Worm (Caenorhabditis elegans) whole organism, L1 larva: Measurements from ENCODE around the gene F35B12.9.

Experiments used
- C16A3.4 ChIP-seq: fragments of 150-350 bp; optimal IDR thresholded peaks from 2 replicates; lab custom pipeline; 2014; ENCODE audit warnings: missing biosample characterization, missing genetic modification characterization
- F16B12.6 ChIP-seq: fragments of 150-350 bp; optimal IDR thresholded peaks from 2 replicates; lab custom pipeline; 2014; ENCODE audit warnings: missing biosample characterization, missing genetic modification characterization
- aha-1 ChIP-seq: fragments of 150-350 bp; optimal IDR thresholded peaks from 2 replicates; lab custom pipeline; 2014; ENCODE audit warnings: missing biosample characterization, missing genetic modification characterization
- aly-2 ChIP-seq: fragments of 150-350 bp; optimal IDR thresholded peaks from 2 replicates; lab custom pipeline; 2014; ENCODE audit warnings: missing biosample characterization, missing genetic modification characterization
- ama-1 ChIP-seq: fragments of 150-350 bp; optimal IDR thresholded peaks from 2 replicates; lab custom pipeline; 2014
- ceh-88 ChIP-seq: fragments of 200-800 bp; sonication (Bioruptor generic); IDR thresholded peaks from 2 replicates; pipeline ENCODE4 v1.3.6; 2022; ENCODE audit warnings: missing genetic modification characterization, missing compliant biosample characterization
- ces-1 ChIP-seq: fragments of 150-350 bp; optimal IDR thresholded peaks from 2 replicates; lab custom pipeline; 2014; ENCODE audit warnings: missing biosample characterization, missing genetic modification reagents, missing genetic modification characterization
- dpl-1 ChIP-seq, 3 experiments: fragments of 150-350 bp in 2 of 3; sonication (generic microtip) in 1 of 3; optimal IDR thresholded peaks; 2 replicates each; lab custom pipeline; 2014 to 2017; ENCODE audit warnings: missing biosample characterization in 3 of 3, missing genetic modification characterization in 3 of 3, missing genetic modification reagents in 3 of 3
- efl-1 ChIP-seq, 4 experiments: fragments of 150-350 bp; optimal IDR thresholded peaks in 3 of 4; peaks in 1 of 4; 1 replicate in 1 of 4; 2 replicates in 3 of 4; lab custom pipeline; 2014; ENCODE audit warnings: missing biosample characterization in 2 of 4, missing genetic modification characterization in 2 of 4, missing genetic modification reagents in 2 of 4
- efl-3 ChIP-seq: fragments of 200-800 bp; sonication (Bioruptor generic); optimal IDR thresholded peaks from 2 replicates; lab custom pipeline; 2018; ENCODE audit warnings: mild to moderate bottlenecking, missing genetic modification characterization, missing compliant biosample characterization
- egl-13 ChIP-seq: sonication (generic microtip); optimal IDR thresholded peaks from 2 replicates; lab custom pipeline; 2016; ENCODE audit warnings: missing genotype, missing genetic modification reagents, missing genetic modification characterization, missing compliant biosample characterization
- egl-27 ChIP-seq, 2 experiments: fragments of 150-350 bp in 1 of 2; sonication (generic microtip); optimal IDR thresholded peaks; 3 replicates each; lab custom pipeline; 2017 to 2018; ENCODE audit warnings: missing biosample characterization in 2 of 2, missing genetic modification characterization in 2 of 2, missing genetic modification reagents in 2 of 2
- elt-3 ChIP-seq, 6 experiments: fragments of 150-350 bp in 1 of 6; sonication (generic microtip); optimal IDR thresholded peaks; 2 replicates each; lab custom pipeline; 2017 to 2018; ENCODE audit warnings: missing biosample characterization in 6 of 6, missing genetic modification characterization in 6 of 6, inconsistent platforms in 1 of 6
- ets-5 ChIP-seq: fragments of 200-800 bp; sonication (Bioruptor generic); IDR thresholded peaks from 2 replicates; pipeline ENCODE4 v1.3.6; 2022; ENCODE audit warnings: missing genetic modification characterization, missing compliant biosample characterization
- fkh-10 ChIP-seq: sonication (generic microtip); optimal IDR thresholded peaks from 2 replicates; lab custom pipeline; 2017; ENCODE audit warnings: missing biosample characterization, missing genetic modification reagents, missing genetic modification characterization
- fkh-4 ChIP-seq: sonication (generic microtip); optimal IDR thresholded peaks from 2 replicates; lab custom pipeline; 2016; ENCODE audit warnings: missing compliant biosample characterization, missing genetic modification characterization, borderline replicate concordance
- fkh-8 ChIP-seq: sonication (generic microtip); optimal IDR thresholded peaks from 2 replicates; lab custom pipeline; 2016; ENCODE audit warnings: mild to moderate bottlenecking, missing genetic modification characterization, missing compliant biosample characterization
- fos-1 ChIP-seq: fragments of 150-350 bp; optimal IDR thresholded peaks from 2 replicates; lab custom pipeline; 2014; ENCODE audit warnings: missing biosample characterization, missing genetic modification characterization
- grh-1 ChIP-seq: fragments of 200-800 bp; sonication (Bioruptor generic); IDR thresholded peaks from 2 replicates; pipeline ENCODE4 v1.3.6; 2022; ENCODE audit warnings: missing genetic modification reagents, missing genetic modification characterization, missing compliant biosample characterization
- hlh-4 ChIP-seq: sonication (generic microtip); optimal IDR thresholded peaks from 2 replicates; lab custom pipeline; 2016; ENCODE audit warnings: mild to moderate bottlenecking, missing genetic modification characterization, missing compliant biosample characterization
- hpl-2 ChIP-seq: fragments of 150-350 bp; optimal IDR thresholded peaks from 2 replicates; lab custom pipeline; 2014; ENCODE audit warnings: missing biosample characterization, missing genetic modification reagents, missing genetic modification characterization
- isw-1 ChIP-seq: fragments of 200-800 bp; sonication (Bioruptor generic); IDR thresholded peaks from 2 replicates; pipeline ENCODE4 v1.3.6; 2022; ENCODE audit warnings: missing genetic modification characterization, missing compliant biosample characterization
- lin-13 ChIP-seq: fragments of 150-350 bp; optimal IDR thresholded peaks from 2 replicates; lab custom pipeline; 2014; ENCODE audit warnings: missing biosample characterization, missing genetic modification reagents, missing genetic modification characterization
- lin-14 ChIP-seq: fragments of 200-800 bp; sonication (Bioruptor generic); optimal IDR thresholded peaks from 2 replicates; lab custom pipeline; 2018; ENCODE audit warnings: mild to moderate bottlenecking, missing genetic modification characterization, moderate library complexity, missing compliant biosample characterization
- lin-15B ChIP-seq: fragments of 150-350 bp; sonication (generic microtip); optimal IDR thresholded peaks from 3 replicates; lab custom pipeline; 2014; ENCODE audit warnings: missing biosample characterization, missing genetic modification characterization
- lin-35 ChIP-seq, 2 experiments: fragments of 150-350 bp; optimal IDR thresholded peaks; 2 replicates each; lab custom pipeline; 2014; ENCODE audit warnings: missing biosample characterization in 2 of 2, missing genetic modification characterization in 2 of 2, missing genetic modification reagents in 2 of 2
- lir-3 ChIP-seq: sonication (generic microtip); optimal IDR thresholded peaks from 2 replicates; lab custom pipeline; 2016; ENCODE audit warnings: mild to moderate bottlenecking, missing genetic modification characterization, moderate library complexity, missing compliant biosample characterization; ENCODE audit not compliant: poor library complexity
- lsy-2 ChIP-seq, 2 experiments: fragments of 150-350 bp; optimal IDR thresholded peaks; 2 replicates each; lab custom pipeline; 2014; ENCODE audit warnings: missing biosample characterization in 2 of 2, missing genetic modification characterization in 2 of 2
- mab-9 ChIP-seq: fragments of 200-800 bp; sonication (Bioruptor generic); IDR thresholded peaks from 2 replicates; pipeline ENCODE4 v1.3.6; 2022; ENCODE audit warnings: missing genetic modification reagents, missing genetic modification characterization, missing compliant biosample characterization
- mep-1 ChIP-seq: fragments of 150-350 bp; optimal IDR thresholded peaks from 2 replicates; lab custom pipeline; 2014; ENCODE audit warnings: missing biosample characterization, missing genetic modification characterization
- nhr-19 ChIP-seq: fragments of 200-800 bp; sonication (Bioruptor generic); conservative IDR thresholded peaks from 2 replicates; pipeline ENCODE4 v1.3.6; 2022; ENCODE audit warnings: missing genetic modification characterization, missing compliant biosample characterization
- nhr-20 ChIP-seq: sonication (generic microtip); optimal IDR thresholded peaks from 2 replicates; lab custom pipeline; 2016; ENCODE audit warnings: mild to moderate bottlenecking, missing genetic modification characterization, missing compliant biosample characterization
- nhr-237 ChIP-seq: fragments of 150-350 bp; optimal IDR thresholded peaks from 2 replicates; lab custom pipeline; 2014; ENCODE audit warnings: missing biosample characterization, missing genetic modification characterization
- nhr-47 ChIP-seq: sonication (generic microtip); optimal IDR thresholded peaks from 2 replicates; lab custom pipeline; 2016; ENCODE audit warnings: mild to moderate bottlenecking, missing genetic modification characterization, moderate library complexity, missing compliant biosample characterization
- nhr-71 ChIP-seq: sonication (generic microtip); optimal IDR thresholded peaks from 2 replicates; lab custom pipeline; 2016; ENCODE audit warnings: mild to moderate bottlenecking, missing genetic modification characterization, moderate library complexity, missing compliant biosample characterization
- nhr-77 ChIP-seq: fragments of 150-350 bp; optimal IDR thresholded peaks from 2 replicates; lab custom pipeline; 2014; ENCODE audit warnings: missing biosample characterization, missing genetic modification characterization
- nhr-85 ChIP-seq: sonication (generic microtip); peaks from one replicate; lab custom pipeline; 2016; ENCODE audit warnings: missing genetic modification characterization, inconsistent platforms, missing compliant biosample characterization
- nhr-90 ChIP-seq: sonication (generic microtip); optimal IDR thresholded peaks from 2 replicates; lab custom pipeline; 2016; ENCODE audit warnings: mild to moderate bottlenecking, missing genetic modification characterization, missing compliant biosample characterization; ENCODE audit not compliant: poor library complexity
- pag-3 ChIP-seq: sonication (generic microtip); optimal IDR thresholded peaks from 2 replicates; lab custom pipeline; 2017; ENCODE audit warnings: missing genetic modification characterization, mild to moderate bottlenecking, missing compliant biosample characterization, antibody characterized with exemption, borderline replicate concordance; ENCODE audit not compliant: insufficient read depth
- pqm-1 ChIP-seq: sonication (generic microtip); optimal IDR thresholded peaks from 3 replicates; lab custom pipeline; 2017; ENCODE audit warnings: missing biosample characterization, missing genetic modification characterization
- rnt-1 ChIP-seq: sonication (generic microtip); optimal IDR thresholded peaks from 2 replicates; lab custom pipeline; 2016; ENCODE audit warnings: mild to moderate bottlenecking, missing genetic modification characterization, moderate library complexity, missing compliant biosample characterization
- skn-1 ChIP-seq: fragments of 150-350 bp; optimal IDR thresholded peaks from 2 replicates; lab custom pipeline; 2014; ENCODE audit warnings: missing biosample characterization, missing genetic modification characterization
- snpc-4 ChIP-seq: fragments of 150-350 bp; optimal IDR thresholded peaks from 2 replicates; lab custom pipeline; 2014; ENCODE audit warnings: missing biosample characterization, missing genetic modification characterization
- sox-4 ChIP-seq: sonication (generic microtip); optimal IDR thresholded peaks from 2 replicates; lab custom pipeline; 2016; ENCODE audit warnings: missing genetic modification characterization, missing compliant biosample characterization
- tbx-2 ChIP-seq: sonication (generic microtip); optimal IDR thresholded peaks from 2 replicates; lab custom pipeline; 2016; ENCODE audit warnings: missing genetic modification characterization, missing compliant biosample characterization
- unc-130 ChIP-seq: fragments of 150-350 bp; optimal IDR thresholded peaks from 2 replicates; lab custom pipeline; 2017; ENCODE audit warnings: missing biosample characterization, missing genetic modification characterization, inconsistent platforms
- unc-62 ChIP-seq: fragments of 150-350 bp; optimal IDR thresholded peaks from 2 replicates; lab custom pipeline; 2014; ENCODE audit warnings: missing biosample characterization, missing genetic modification reagents, missing genetic modification characterization
- unc-98 ChIP-seq: fragments of 200-800 bp; sonication (Bioruptor generic); IDR thresholded peaks from 2 replicates; pipeline ENCODE4 v1.3.6; 2022; ENCODE audit warnings: missing genetic modification characterization, missing compliant biosample characterization
- vab-15 ChIP-seq: sonication (generic microtip); optimal IDR thresholded peaks from 2 replicates; lab custom pipeline; 2017; ENCODE audit warnings: missing genotype, mild to moderate bottlenecking, missing genetic modification characterization, missing compliant biosample characterization
- xbp-1 ChIP-seq: sonication (generic microtip); optimal IDR thresholded peaks from 2 replicates; lab custom pipeline; 2016; ENCODE audit warnings: missing genetic modification characterization, missing compliant biosample characterization
- zag-1 ChIP-seq: fragments of 150-350 bp; optimal IDR thresholded peaks from 2 replicates; lab custom pipeline; 2014; ENCODE audit warnings: missing biosample characterization, missing genetic modification characterization
- ztf-11 ChIP-seq, 2 experiments: sonication (generic microtip); optimal IDR thresholded peaks; 2 replicates each; lab custom pipeline; 2016 to 2017; ENCODE audit warnings: missing genetic modification characterization in 2 of 2, missing biosample characterization in 1 of 2, missing compliant biosample characterization in 1 of 2
- ztf-4 ChIP-seq: fragments of 150-350 bp; optimal IDR thresholded peaks from 2 replicates; lab custom pipeline; 2014; ENCODE audit warnings: missing biosample characterization, missing genetic modification characterization

The F35B12.9 gene

DNA sequence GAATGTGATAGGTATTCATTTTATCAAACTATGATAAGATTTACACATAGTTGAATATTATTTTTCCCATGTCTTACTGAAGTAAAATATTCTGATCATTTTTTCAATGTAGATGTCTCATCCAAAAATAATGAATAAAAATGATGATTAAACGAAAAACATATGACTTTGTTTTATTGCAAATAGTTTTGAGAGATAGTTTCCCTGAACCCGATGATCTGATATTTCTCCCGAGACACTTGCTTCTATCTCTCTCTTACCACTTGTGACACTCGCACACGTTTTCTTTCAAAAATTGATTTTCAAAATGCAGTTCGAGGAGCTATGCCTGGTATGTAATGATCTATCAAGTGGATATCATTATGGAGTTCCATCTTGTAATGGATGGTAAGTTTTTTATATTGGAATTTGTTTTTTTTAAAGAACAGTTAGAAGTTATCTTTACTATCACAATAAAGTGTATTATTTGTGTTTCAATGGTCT, 30.8 kb upstream of the F35B12.9 start, which contains the start of the genes nhr-101 and pms-2:
TSS of gene nhr-101 (plus strand) at position 308 of the 483 bp plus-strand sequence.
TSS of gene pms-2 (minus strand) at position 433 of the 483 bp plus-strand sequence.
- TF ChIP-seq ztf-4 (tag; lab: Kevin White, UChicago) (no peak), fos-1 (tag; lab: Kevin White, UChicago) (no peak), nhr-47 (tag; lab: Kevin White, UChicago) (no peak), C16A3.4 (no peak), nhr-20 (peak; percentile 51), ama-1 (no peak), nhr-71 (peak; percentile 73), tbx-2 (tag; lab: Kevin White, UChicago) (no peak), skn-1 (tag; lab: Kevin White, UChicago) (peak; percentile 76), egl-27 (tag; optimal IDR thresholded peaks at IDR 0.05; lab: Kevin White, UChicago) (no peak), nhr-90 (tag; lab: Kevin White, UChicago) (no peak), grh-1 (GFP tag; lab: Robert Waterston, UW) (no peak), lin-13 (no peak), efl-3 (GFP tag; lab: Kevin White, UChicago) (no peak), sox-4 (tag; lab: Kevin White, UChicago) (no peak), isw-1 (GFP tag; lab: Robert Waterston, UW) (no peak), lir-3 (no peak), egl-13 (tag; lab: Kevin White, UChicago) (no peak), dpl-1 (GFP tag; optimal IDR thresholded peaks at IDR 0.05; lab: Kevin White, UChicago) (peak in 2 of 3 experiments; percentile 6 to 14), pag-3 (no peak), nhr-19 (GFP tag; lab: Robert Waterston, UW) (no peak), ces-1 (GFP tag; lab: Kevin White, UChicago) (no peak), F16B12.6 (no peak), ceh-88 (GFP tag; lab: Robert Waterston, UW) (no peak), efl-1 (optimal IDR thresholded peaks at IDR 0.05; lab: Kevin White, UChicago) (no peak), efl-1 (GFP tag; optimal IDR thresholded peaks at IDR 0.05 in 1 of 2; lab: Kevin White, UChicago) (peak in 1 of 2 experiments; percentile 87), hlh-4 (tag; lab: Kevin White, UChicago) (no peak), aha-1 (tag; lab: Kevin White, UChicago) (no peak), lin-15B (no peak), lsy-2 (tag; optimal IDR thresholded peaks at IDR 0.05; lab: Kevin White, UChicago) (no peak), xbp-1 (tag; lab: Kevin White, UChicago) (no peak), zag-1 (tag; lab: Kevin White, UChicago) (no peak), nhr-85 (peak; percentile 76), ztf-11 (tag; optimal IDR thresholded peaks at IDR 0.05; lab: Kevin White, UChicago) (no peak), mep-1 (peak; percentile 13), rnt-1 (tag; lab: Kevin White, UChicago) (peak; percentile 4), lin-35 (GFP tag; optimal IDR thresholded peaks at IDR 0.05; lab: Kevin White, UChicago) (peak in 1 of 2 experiments; percentile 19), hpl-2 (no peak), vab-15 (tag; lab: Kevin White, UChicago) (no peak), nhr-237 (tag; lab: Kevin White, UChicago) (no peak), unc-130 (tag; lab: Kevin White, UChicago) (no peak), unc-62 (no peak), pqm-1 (tag; lab: Kevin White, UChicago) (no peak), snpc-4 (tag; lab: Kevin White, UChicago) (no peak), elt-3 (tag; optimal IDR thresholded peaks at IDR 0.05; lab: Kevin White, UChicago) (peak in 1 of 6 experiments; percentile 24), unc-98 (no peak), ets-5 (GFP tag; lab: Robert Waterston, UW) (no peak), fkh-4 (tag; lab: Kevin White, UChicago) (no peak), fkh-10 (GFP tag; lab: Kevin White, UChicago) (no peak), mab-9 (GFP tag; lab: Robert Waterston, UW) (no peak), aly-2 (tag; lab: Kevin White, UChicago) (no peak), nhr-77 (tag; lab: Kevin White, UChicago) (no peak), fkh-8 (no peak), lin-14 (GFP tag; lab: Kevin White, UChicago) (peak; percentile 61)
